Fruit fly (Drosophila melanogaster) whole organism, embryonic: ENCODE data around the gene PGAP1.

Source experiments
- Atf3 ChIP-seq: fragments of 200-800 bp; sonication (Bioruptor generic); optimal IDR thresholded peaks from 3 replicates; lab custom pipeline; 2016; ENCODE audit warnings: missing biosample characterization, missing genetic modification characterization
- Bgb ChIP-seq: fragments of 200-800 bp; sonication (Bioruptor generic); IDR thresholded peaks from 2 replicates; pipeline ENCODE4 v1.3.6; 2022; ENCODE audit warnings: missing biosample characterization, missing genetic modification characterization; ENCODE audit not compliant: partially characterized antibody
- Bteb2 ChIP-seq: fragments of 200-800 bp; sonication (Bioruptor generic); optimal IDR thresholded peaks from 2 replicates; lab custom pipeline; 2016; ENCODE audit warnings: missing biosample characterization, missing genetic modification characterization
- CG10431 ChIP-seq: fragments of 200-800 bp; sonication (Bioruptor generic); optimal IDR thresholded peaks from 3 replicates; lab custom pipeline; 2018; ENCODE audit warnings: missing biosample characterization, mild to moderate bottlenecking, missing genetic modification characterization
- CG11695 ChIP-seq: fragments of 200-800 bp; sonication (Bioruptor generic); IDR thresholded peaks from 3 replicates; pipeline ENCODE4 v1.3.6; 2022; ENCODE audit warnings: missing biosample characterization, missing genetic modification characterization
- CG12155 ChIP-seq: fragments of 200-800 bp; sonication (Bioruptor generic); optimal IDR thresholded peaks from 3 replicates; lab custom pipeline; 2016; ENCODE audit warnings: missing biosample characterization, missing genetic modification characterization
- CG14667 ChIP-seq: fragments of 200-800 bp; sonication (Bioruptor generic); IDR thresholded peaks from 2 replicates; pipeline ENCODE4 v1.3.6; 2022; ENCODE audit warnings: missing biosample characterization, missing genetic modification characterization
- CG15514 ChIP-seq: fragments of 200-800 bp; sonication (Bioruptor generic); optimal IDR thresholded peaks from 3 replicates; lab custom pipeline; 2017; ENCODE audit warnings: missing biosample characterization, missing genetic modification characterization, mild to moderate bottlenecking, moderate library complexity, missing genetic modification reagents
- CG17328 ChIP-seq: fragments of 200-800 bp; sonication (Bioruptor generic); IDR thresholded peaks from 2 replicates; pipeline ENCODE4 v1.3.6; 2022; ENCODE audit warnings: missing biosample characterization, missing genetic modification characterization
- CG30020 ChIP-seq: fragments of 200-800 bp; optimal IDR thresholded peaks from 2 replicates; lab custom pipeline; 2019; ENCODE audit warnings: missing biosample characterization, mild to moderate bottlenecking, missing genetic modification characterization, moderate library complexity
- CG33213 ChIP-seq: fragments of 200-800 bp; sonication (Bioruptor generic); optimal IDR thresholded peaks from 3 replicates; lab custom pipeline; 2016; ENCODE audit warnings: missing biosample characterization, missing genetic modification characterization
- CG4424 ChIP-seq: fragments of 200-800 bp; sonication (Bioruptor generic); optimal IDR thresholded peaks from 3 replicates; lab custom pipeline; 2016; ENCODE audit warnings: missing biosample characterization, missing genetic modification characterization
- CG4617 ChIP-seq: fragments of 200-800 bp; sonication (Bioruptor generic); optimal IDR thresholded peaks from 3 replicates; lab custom pipeline; 2016; ENCODE audit warnings: missing biosample characterization, missing genetic modification characterization, borderline replicate concordance
- CG6683 ChIP-seq: fragments of 200-800 bp; sonication (Bioruptor generic); optimal IDR thresholded peaks from 2 replicates; lab custom pipeline; 2017; ENCODE audit warnings: missing biosample characterization, mild to moderate bottlenecking, missing genetic modification characterization, missing genetic modification reagents
- CG8944 ChIP-seq: fragments of 200-800 bp; sonication (Bioruptor generic); optimal IDR thresholded peaks from 3 replicates; lab custom pipeline; 2016; ENCODE audit warnings: missing biosample characterization, missing genetic modification characterization
- CG9215 ChIP-seq: fragments of 200-800 bp; sonication (Bioruptor generic); IDR thresholded peaks from 2 replicates; pipeline ENCODE4 v1.3.6; 2022; ENCODE audit warnings: missing biosample characterization, missing genetic modification characterization
- Dek ChIP-seq: fragments of 200-800 bp; sonication (Bioruptor generic); optimal IDR thresholded peaks from 3 replicates; lab custom pipeline; 2019; ENCODE audit warnings: missing biosample characterization, mild to moderate bottlenecking, missing genetic modification characterization, moderate library complexity
- Dip3 ChIP-seq: fragments of 200-800 bp; sonication (Bioruptor generic); optimal IDR thresholded peaks from 3 replicates; lab custom pipeline; 2016; ENCODE audit warnings: missing biosample characterization, missing genetic modification characterization
- Doc2 ChIP-seq: fragments of 200-800 bp; sonication (Bioruptor generic); IDR thresholded peaks from 2 replicates; pipeline ENCODE4 v1.3.6; 2022; ENCODE audit warnings: missing biosample characterization, missing genetic modification characterization
- Gug ChIP-seq: fragments of 200-800 bp; sonication (Bioruptor generic); IDR thresholded peaks from 4 replicates; pipeline ENCODE4 v1.3.6; 2022; ENCODE audit warnings: missing biosample characterization, missing genetic modification characterization
- Meics ChIP-seq: fragments of 200-800 bp; sonication (Bioruptor generic); optimal IDR thresholded peaks from 2 replicates; lab custom pipeline; 2017; ENCODE audit warnings: missing biosample characterization, mild to moderate bottlenecking, missing genetic modification characterization
- Nf-YA ChIP-seq: fragments of 200-800 bp; sonication (Bioruptor generic); IDR thresholded peaks from 2 replicates; pipeline ENCODE4 v1.3.6; 2022; ENCODE audit warnings: missing biosample characterization, missing genetic modification characterization
- PHDP ChIP-seq: fragments of 200-800 bp; sonication (Bioruptor generic); optimal IDR thresholded peaks from 3 replicates; lab custom pipeline; 2018; ENCODE audit warnings: missing biosample characterization, mild to moderate bottlenecking, missing genetic modification characterization, moderate library complexity
- Spps ChIP-seq: fragments of 200-800 bp; sonication (Bioruptor generic); optimal IDR thresholded peaks from 2 replicates; lab custom pipeline; 2018; ENCODE audit warnings: missing biosample characterization, mild to moderate bottlenecking, missing genetic modification characterization
- Sry-δ ChIP-seq: fragments of 200-800 bp; sonication (Bioruptor generic); optimal IDR thresholded peaks from 2 replicates; lab custom pipeline; 2016; ENCODE audit warnings: missing biosample characterization, missing genetic modification characterization
- TFAM ChIP-seq: fragments of 200-800 bp; sonication (Bioruptor generic); optimal IDR thresholded peaks from 2 replicates; lab custom pipeline; 2017; ENCODE audit warnings: missing biosample characterization, missing genetic modification characterization, inconsistent platforms
- ase ChIP-seq: fragments of 200-800 bp; sonication (Bioruptor generic); IDR thresholded peaks from 3 replicates; pipeline ENCODE4 v1.3.6; 2022; ENCODE audit warnings: missing biosample characterization, missing genetic modification characterization
- az2 ChIP-seq: fragments of 200-800 bp; sonication (Bioruptor generic); optimal IDR thresholded peaks from 3 replicates; lab custom pipeline; 2016; ENCODE audit warnings: missing biosample characterization, missing genetic modification characterization
- bigmax ChIP-seq: fragments of 200-800 bp; sonication (Bioruptor generic); optimal IDR thresholded peaks from 2 replicates; lab custom pipeline; 2018; ENCODE audit warnings: missing biosample characterization, mild to moderate bottlenecking, missing genetic modification characterization
- dan ChIP-seq: fragments of 200-800 bp; sonication (Bioruptor generic); IDR thresholded peaks from 2 replicates; pipeline ENCODE4 v1.3.6; 2022; ENCODE audit warnings: missing biosample characterization, missing genetic modification characterization
- dmrt11E ChIP-seq: fragments of 200-800 bp; sonication (Bioruptor generic); optimal IDR thresholded peaks from 3 replicates; lab custom pipeline; 2018; ENCODE audit warnings: missing biosample characterization, mild to moderate bottlenecking, missing genetic modification characterization, moderate library complexity
- exex ChIP-seq: fragments of 200-800 bp; sonication (Bioruptor generic); optimal IDR thresholded peaks from 4 replicates; lab custom pipeline; 2018; ENCODE audit warnings: missing biosample characterization, mild to moderate bottlenecking, missing genetic modification characterization, moderate library complexity
- fd102C ChIP-seq: fragments of 200-800 bp; sonication (Bioruptor generic); optimal IDR thresholded peaks from 2 replicates; lab custom pipeline; 2018; ENCODE audit warnings: missing biosample characterization, mild to moderate bottlenecking, missing genetic modification characterization, moderate library complexity
- fd3F ChIP-seq: fragments of 200-800 bp; sonication (Bioruptor generic); optimal IDR thresholded peaks from 2 replicates; lab custom pipeline; 2018; ENCODE audit warnings: missing biosample characterization, mild to moderate bottlenecking, missing genetic modification characterization, moderate library complexity
- gcm ChIP-seq: fragments of 200-800 bp; sonication (Bioruptor generic); optimal IDR thresholded peaks from 2 replicates; lab custom pipeline; 2019; ENCODE audit warnings: missing biosample characterization, mild to moderate bottlenecking, missing genetic modification characterization, moderate library complexity
- grn ChIP-seq: fragments of 200-800 bp; sonication (Bioruptor generic); optimal IDR thresholded peaks from 3 replicates; lab custom pipeline; 2017; ENCODE audit warnings: missing biosample characterization, missing genetic modification characterization
- lab ChIP-seq: fragments of 200-800 bp; sonication (Bioruptor generic); optimal IDR thresholded peaks from 3 replicates; lab custom pipeline; 2017; ENCODE audit warnings: missing biosample characterization, missing genetic modification characterization, mild to moderate bottlenecking, moderate library complexity, missing genetic modification reagents
- lov ChIP-seq, 2 experiments: fragments of 200-800 bp in 1 of 2; fragments of >200 bp in 1 of 2; sonication (Bioruptor generic) in 1 of 2; IDR thresholded peaks in 1 of 2; optimal IDR thresholded peaks in 1 of 2; 2 replicates in 1 of 2; 3 replicates in 1 of 2; pipeline versions ENCODE4 v1.3.6 to Lab custom; 2017 to 2022; ENCODE audit warnings: missing biosample characterization in 1 of 2, missing genetic modification characterization in 1 of 2
- mld ChIP-seq: fragments of 200-800 bp; sonication (Bioruptor generic); IDR thresholded peaks from 3 replicates; pipeline ENCODE4 v1.3.6; 2022; ENCODE audit warnings: missing biosample characterization, missing genetic modification characterization; ENCODE audit not compliant: partially characterized antibody
- pita ChIP-seq: fragments of 200-800 bp; sonication (Bioruptor generic); optimal IDR thresholded peaks from 2 replicates; lab custom pipeline; 2017; ENCODE audit warnings: missing biosample characterization, mild to moderate bottlenecking, missing genetic modification characterization
- ro ChIP-seq: fragments of 200-800 bp; sonication (Bioruptor generic); IDR thresholded peaks from 2 replicates; pipeline ENCODE4 v1.3.6; 2022; ENCODE audit warnings: missing biosample characterization, missing genetic modification characterization
- slbo ChIP-seq: fragments of 200-800 bp; sonication (Bioruptor generic); IDR thresholded peaks from 2 replicates; pipeline ENCODE4 v1.3.6; 2022; ENCODE audit warnings: missing biosample characterization, missing genetic modification characterization
- tx ChIP-seq: fragments of 200-800 bp; sonication (Bioruptor generic); optimal IDR thresholded peaks from 2 replicates; lab custom pipeline; 2016; ENCODE audit warnings: missing biosample characterization, missing genetic modification characterization
- unpg ChIP-seq: fragments of 200-800 bp; sonication (Bioruptor generic); optimal IDR thresholded peaks from 3 replicates; lab custom pipeline; 2018; ENCODE audit warnings: missing biosample characterization, mild to moderate bottlenecking, missing genetic modification characterization, moderate library complexity
- wek ChIP-seq: fragments of 200-800 bp; sonication (Bioruptor generic); optimal IDR thresholded peaks from 3 replicates; lab custom pipeline; 2018; ENCODE audit warnings: missing biosample characterization, mild to moderate bottlenecking, missing genetic modification characterization, moderate library complexity
- zen ChIP-seq: fragments of 200-800 bp; sonication (Bioruptor generic); optimal IDR thresholded peaks from 3 replicates; lab custom pipeline; 2018; ENCODE audit warnings: missing biosample characterization, mild to moderate bottlenecking, missing genetic modification characterization, moderate library complexity

PGAP1 gene

dm6 chrX:5735268-5735941 is 46.1 kb upstream of the PGAP1 start (continued):
- TF ChIP-seq Bteb2 (GFP tag; lab: Kevin White, UChicago) = peak; percentile 57
- peak; percentile 29 for TF ChIP-seq CG6683 (GFP tag; lab: Kevin White, UChicago)
- TF ChIP-seq CG14667 = peak; percentile 67; the same call in 1 of the 2 replicates
- TF ChIP-seq CG9215 = peak; percentile 54; the same call in 1 of the 2 replicates
- peak; percentile 10 for TF ChIP-seq CG30020 (tag; lab: Kevin White, UChicago)
- TF ChIP-seq ro (GFP tag; lab: Robert Waterston, UW) = 0 out of 2 replicates have a peak, but pooled peaks have one; percentile 13
- TF ChIP-seq fd3F (GFP tag; lab: Kevin White, UChicago) = peak; percentile 73
- peak; percentile 85 for TF ChIP-seq unpg (GFP tag; lab: Kevin White, UChicago)
- TF ChIP-seq CG12155 (GFP tag; lab: Kevin White, UChicago) = peak; percentile 69
- no peak for TF ChIP-seq TFAM (GFP tag; lab: Kevin White, UChicago)
- TF ChIP-seq dan (GFP tag; lab: Robert Waterston, UW) = 0 out of 2 replicates have a peak, but pooled peaks have one; percentile 30
- no peak for TF ChIP-seq CG10431 (GFP tag; lab: Kevin White, UChicago)
- TF ChIP-seq gcm (GFP tag; lab: Kevin White, UChicago) = peak; percentile 76
- no peak for TF ChIP-seq Bgb (GFP tag; lab: Robert Waterston, UW)
- peak; percentile 90 for TF ChIP-seq slbo (GFP tag; lab: Robert Waterston, UW)
- TF ChIP-seq pita (GFP tag; lab: Kevin White, UChicago) = no peak
- peak; percentile 14 for TF ChIP-seq wek (GFP tag; lab: Kevin White, UChicago)

dm6 chrX:5732440-5732839 is 43.2 kb upstream of the PGAP1 start, which contains the start of gene CG15773:
Gene CG15773 (plus strand): TSS chrX:5732740.
- no peak for TF ChIP-seq CG8944 (GFP tag; lab: Kevin White, UChicago)
- peak; percentile 26 for TF ChIP-seq grn (GFP tag; lab: Kevin White, UChicago)
- TF ChIP-seq PHDP (tag; lab: Kevin White, UChicago) = no peak
- TF ChIP-seq mld = no peak
- no peak for TF ChIP-seq Meics (GFP tag; lab: Kevin White, UChicago)
- peak; percentile 84 for TF ChIP-seq CG15514
- no peak for TF ChIP-seq az2
- no peak for TF ChIP-seq Atf3
- peak; percentile 8 for TF ChIP-seq exex (tag; lab: Kevin White, UChicago)

dm6 chrX:5724744-5725185 is 35.5 kb upstream of the PGAP1 start:
- TF ChIP-seq Doc2 (GFP tag; lab: Robert Waterston, UW) (no peak), Sry-δ (no peak), lab (GFP tag; lab: Kevin White, UChicago) (peak; percentile 53), tx (GFP tag; lab: Kevin White, UChicago) (peak; percentile 24), bigmax (no peak), ase (GFP tag; lab: Robert Waterston, UW) (peak; percentile 52; the same call in 1 of the 3 replicates), Gug (GFP tag; lab: Robert Waterston, UW) (peak; percentile 17; the same call in 1 of the 4 replicates), Dek (no peak), fd102C (no peak), CG11695 (GFP tag; lab: Robert Waterston, UW) (no peak), Dip3 (GFP tag; lab: Kevin White, UChicago) (no peak), CG4617 (GFP tag; lab: Kevin White, UChicago) (no peak), CG33213 (GFP tag; lab: Kevin White, UChicago) (peak; percentile 56), CG17328 (GFP tag; lab: Robert Waterston, UW) (no peak; the same call in none of the 2 replicates), CG4424 (GFP tag; lab: Kevin White, UChicago) (peak; percentile 42), dmrt11E (tag; lab: Kevin White, UChicago) (peak; percentile 62), lov (optimal IDR thresholded peaks at IDR 0.05; lab: Kevin White, UChicago) (no peak), lov (GFP tag; IDR thresholded peaks at IDR 0.05; lab: Robert Waterston, UW) (0 out of 3 replicates have a peak, but pooled peaks have one; percentile 15), Spps (tag; lab: Kevin White, UChicago) (peak; percentile 27), Nf-YA (peak; percentile 51; the same call in 1 of the 2 replicates), Atf3 (no peak), zen (tag; lab: Kevin White, UChicago) (peak; percentile 5)
